Worm (Caenorhabditis elegans): ENCODE measurements around the gene twk-9.

ce11 chrIV:9737204-9737790, 44.3 kb downstream of the twk-9 start, which contains the start of gene cka-1:
- TF ChIP-seq flt-1 (GFP tag; IDR thresholded peaks at IDR 0.05): no peak
- no peak for TF ChIP-seq klf-2 (GFP tag; conservative IDR thresholded peaks at IDR 0.05)
- no peak for TF ChIP-seq ztf-23 (GFP tag; IDR thresholded peaks at IDR 0.05)
- no peak for TF ChIP-seq ztf-29 (GFP tag; IDR thresholded peaks at IDR 0.05)
- TF ChIP-seq med-1 (GFP tag; optimal IDR thresholded peaks at IDR 0.05; ENCODE audit: insufficient read depth): no peak
- no peak for TF ChIP-seq ref-1 (GFP tag; conservative IDR thresholded peaks at IDR 0.05)
- TF ChIP-seq tab-1 (GFP tag; IDR thresholded peaks at IDR 0.05): no peak
- TF ChIP-seq T22C8.4 (GFP tag; IDR thresholded peaks at IDR 0.05): no peak
- TF ChIP-seq cog-1 (tag; optimal IDR thresholded peaks at IDR 0.05): no peak

Data from whole organism, midembryonic.